Fruit fly (Drosophila melanogaster) whole organism, wandering third instar larva: Measurements from ENCODE around the gene Sfxn2.
A peak's percentile ranks its signal among the peaks of the same experiment; 100 is the strongest.

Source experiments
- Abd-B ChIP-seq: fragments of >200 bp; optimal IDR thresholded peaks from 2 replicates; lab custom pipeline; 2017; ENCODE audit warnings: missing biosample characterization, missing genetic modification characterization
- CG32264 ChIP-seq: fragments of 200-800 bp; sonication (Bioruptor generic); optimal IDR thresholded peaks from 2 replicates; lab custom pipeline; 2016; ENCODE audit warnings: missing biosample characterization, missing genetic modification characterization
- CG9705 ChIP-seq: fragments of 200-800 bp; sonication (Bioruptor generic); optimal IDR thresholded peaks from 2 replicates; lab custom pipeline; 2018; ENCODE audit warnings: missing biosample characterization, mild to moderate bottlenecking, missing genetic modification characterization
- CrebA ChIP-seq: fragments of 200-800 bp; sonication (Bioruptor generic); optimal IDR thresholded peaks from 2 replicates; lab custom pipeline; 2016; ENCODE audit warnings: missing biosample characterization, mild to moderate bottlenecking, missing genetic modification characterization, borderline replicate concordance
- Dfd ChIP-seq: fragments of >200 bp; optimal IDR thresholded peaks from 2 replicates; lab custom pipeline; 2017; ENCODE audit warnings: missing biosample characterization, missing genetic modification characterization
- Dif ChIP-seq: fragments of 200-275, 200-300 bp; sonication (Bioruptor generic); optimal IDR thresholded peaks from 2 replicates; lab custom pipeline; 2018; ENCODE audit warnings: missing biosample characterization, missing genetic modification characterization; ENCODE audit not compliant: partially characterized antibody
- GATAd ChIP-seq: sonication (Bioruptor generic); optimal IDR thresholded peaks from 2 replicates; lab custom pipeline; 2016; ENCODE audit warnings: missing biosample characterization, missing genetic modification characterization
- HLH106 ChIP-seq: fragments of 200-800 bp; optimal IDR thresholded peaks from 3 replicates; lab custom pipeline; 2019; ENCODE audit warnings: missing biosample characterization, mild to moderate bottlenecking, missing genetic modification characterization, moderate library complexity
- Hnf4 ChIP-seq: fragments of 200-800 bp; sonication (Bioruptor generic); optimal IDR thresholded peaks from 2 replicates; lab custom pipeline; 2016; ENCODE audit warnings: missing biosample characterization, mild to moderate bottlenecking, missing genetic modification characterization
- Hr78 ChIP-seq: fragments of >200 bp; optimal IDR thresholded peaks from 2 replicates; lab custom pipeline; 2017; ENCODE audit warnings: missing biosample characterization, missing genetic modification characterization
- Hr83 ChIP-seq: fragments of 200-300 bp; sonication (Bioruptor generic); optimal IDR thresholded peaks from 2 replicates; lab custom pipeline; 2016; ENCODE audit warnings: missing biosample characterization, mild to moderate bottlenecking, missing genetic modification characterization, moderate library complexity; ENCODE audit not compliant: poor library complexity, severe bottlenecking
- Jra ChIP-seq: sonication (Bioruptor generic); optimal IDR thresholded peaks from 2 replicates; lab custom pipeline; 2016; ENCODE audit warnings: missing biosample characterization, missing genetic modification characterization
- Mio ChIP-seq: sonication (Bioruptor generic); optimal IDR thresholded peaks from 2 replicates; lab custom pipeline; 2016; ENCODE audit warnings: missing biosample characterization, missing genetic modification characterization
- Myc ChIP-seq: fragments of >200 bp; optimal IDR thresholded peaks from 2 replicates; lab custom pipeline; 2017
- N ChIP-seq: fragments of >200 bp; optimal IDR thresholded peaks from 2 replicates; lab custom pipeline; 2018; ENCODE audit warnings: missing biosample characterization, missing external identifiers, missing genetic modification characterization
- OdsH ChIP-seq: fragments of 200-800 bp; sonication (Bioruptor generic); optimal IDR thresholded peaks from 2 replicates; lab custom pipeline; 2016; ENCODE audit warnings: missing biosample characterization, mild to moderate bottlenecking, missing genetic modification characterization
- Rel ChIP-seq, 2 experiments: fragments of 200-800 bp; sonication (Bioruptor generic) in 1 of 2; optimal IDR thresholded peaks; 2 replicates in 1 of 2; 3 replicates in 1 of 2; lab custom pipeline; 2016 to 2019; ENCODE audit warnings: mild to moderate bottlenecking in 2 of 2, missing biosample characterization in 2 of 2, missing genetic modification characterization in 2 of 2, moderate library complexity in 1 of 2
- Sp1 ChIP-seq: fragments of 200-800 bp; sonication (Bioruptor generic); optimal IDR thresholded peaks from 3 replicates; lab custom pipeline; 2019; ENCODE audit warnings: missing biosample characterization, mild to moderate bottlenecking, missing genetic modification characterization, moderate library complexity
- Vsx2 ChIP-seq: fragments of 200-300, 225-300 bp; sonication (Bioruptor generic); optimal IDR thresholded peaks from 2 replicates; lab custom pipeline; 2018; ENCODE audit warnings: missing biosample characterization, missing genetic modification characterization; ENCODE audit not compliant: partially characterized antibody
- br ChIP-seq: fragments of 200-800 bp; sonication (Bioruptor generic); optimal IDR thresholded peaks from 2 replicates; lab custom pipeline; 2016; ENCODE audit warnings: missing biosample characterization, missing genetic modification characterization
- brk ChIP-seq: fragments of 200-800 bp; sonication (Bioruptor generic); optimal IDR thresholded peaks from 2 replicates; lab custom pipeline; 2016; ENCODE audit warnings: missing biosample characterization, mild to moderate bottlenecking, missing genetic modification characterization
- dl ChIP-seq, 2 experiments: fragments of 175-275, 200-275 bp in 1 of 2; fragments of 200-275 bp in 1 of 2; sonication (Bioruptor generic); optimal IDR thresholded peaks; lab custom pipeline; 2018; ENCODE audit warnings: mild to moderate bottlenecking in 2 of 2, missing biosample characterization in 2 of 2, missing genetic modification characterization in 2 of 2, moderate library complexity in 2 of 2; ENCODE audit not compliant: partially characterized antibody in 2 of 2, insufficient read depth in 1 of 2
- dmrt93B ChIP-seq: fragments of 200-800 bp; sonication (Bioruptor generic); optimal IDR thresholded peaks from 2 replicates; lab custom pipeline; 2018; ENCODE audit warnings: missing biosample characterization, mild to moderate bottlenecking, missing genetic modification characterization
- dsf ChIP-seq: sonication (Bioruptor generic); optimal IDR thresholded peaks from 2 replicates; lab custom pipeline; 2016; ENCODE audit warnings: missing biosample characterization, missing genetic modification characterization, borderline replicate concordance
- ey ChIP-seq: fragments of 200-800 bp; sonication (Bioruptor generic); optimal IDR thresholded peaks from 2 replicates; lab custom pipeline; 2016; ENCODE audit warnings: missing biosample characterization, missing genetic modification characterization
- foxo ChIP-seq, 2 experiments: fragments of 200-800 bp; sonication (Bioruptor generic); optimal IDR thresholded peaks; 2 replicates in 1 of 2; 3 replicates in 1 of 2; lab custom pipeline; 2016 to 2017; ENCODE audit warnings: missing biosample characterization in 2 of 2, missing genetic modification characterization in 2 of 2
- fru ChIP-seq: fragments of 200-800 bp; sonication (Bioruptor generic); optimal IDR thresholded peaks from 3 replicates; lab custom pipeline; 2016; ENCODE audit warnings: missing biosample characterization, mild to moderate bottlenecking, missing genetic modification characterization
- h ChIP-seq: fragments of 200-800 bp; sonication (Bioruptor generic); optimal IDR thresholded peaks from 3 replicates; lab custom pipeline; 2016; ENCODE audit warnings: missing biosample characterization, mild to moderate bottlenecking, missing genetic modification characterization
- jim ChIP-seq: fragments of 175-275, 200-325 bp; sonication (Bioruptor generic); optimal IDR thresholded peaks from 2 replicates; lab custom pipeline; 2016; ENCODE audit warnings: missing biosample characterization, mild to moderate bottlenecking, missing genetic modification characterization
- lola ChIP-seq: fragments of >200 bp; optimal IDR thresholded peaks from 2 replicates; lab custom pipeline; 2017; ENCODE audit warnings: missing biosample characterization, missing genetic modification characterization
- pan ChIP-seq: fragments of >200 bp; optimal IDR thresholded peaks from 2 replicates; lab custom pipeline; 2017
- psq ChIP-seq: fragments of 200-800 bp; sonication (Bioruptor generic); optimal IDR thresholded peaks from 3 replicates; lab custom pipeline; 2017; ENCODE audit warnings: missing biosample characterization, mild to moderate bottlenecking, missing genetic modification characterization, moderate library complexity
- rgr ChIP-seq: fragments of 200-800 bp; sonication (Bioruptor generic); optimal IDR thresholded peaks from 3 replicates; lab custom pipeline; 2016; ENCODE audit warnings: missing biosample characterization, mild to moderate bottlenecking, missing genetic modification characterization
- sage ChIP-seq: fragments of 200-800 bp; sonication (Bioruptor generic); optimal IDR thresholded peaks from 2 replicates; lab custom pipeline; 2016; ENCODE audit warnings: missing biosample characterization, mild to moderate bottlenecking, missing genetic modification characterization
- sv ChIP-seq: fragments of 200-800 bp; sonication (Bioruptor generic); optimal IDR thresholded peaks from 3 replicates; lab custom pipeline; 2016; ENCODE audit warnings: missing biosample characterization, missing genetic modification characterization
- tai ChIP-seq: sonication (Bioruptor generic); optimal IDR thresholded peaks from 2 replicates; lab custom pipeline; 2016; ENCODE audit warnings: missing biosample characterization, missing genetic modification characterization
- usp ChIP-seq: fragments of >200 bp; optimal IDR thresholded peaks from 2 replicates; lab custom pipeline; 2017; ENCODE audit warnings: missing biosample characterization, missing genetic modification characterization
- woc ChIP-seq: sonication (Bioruptor generic); optimal IDR thresholded peaks from 2 replicates; lab custom pipeline; 2016; ENCODE audit warnings: missing biosample characterization, mild to moderate bottlenecking, missing genetic modification characterization

The Sfxn2 gene

DNA sequence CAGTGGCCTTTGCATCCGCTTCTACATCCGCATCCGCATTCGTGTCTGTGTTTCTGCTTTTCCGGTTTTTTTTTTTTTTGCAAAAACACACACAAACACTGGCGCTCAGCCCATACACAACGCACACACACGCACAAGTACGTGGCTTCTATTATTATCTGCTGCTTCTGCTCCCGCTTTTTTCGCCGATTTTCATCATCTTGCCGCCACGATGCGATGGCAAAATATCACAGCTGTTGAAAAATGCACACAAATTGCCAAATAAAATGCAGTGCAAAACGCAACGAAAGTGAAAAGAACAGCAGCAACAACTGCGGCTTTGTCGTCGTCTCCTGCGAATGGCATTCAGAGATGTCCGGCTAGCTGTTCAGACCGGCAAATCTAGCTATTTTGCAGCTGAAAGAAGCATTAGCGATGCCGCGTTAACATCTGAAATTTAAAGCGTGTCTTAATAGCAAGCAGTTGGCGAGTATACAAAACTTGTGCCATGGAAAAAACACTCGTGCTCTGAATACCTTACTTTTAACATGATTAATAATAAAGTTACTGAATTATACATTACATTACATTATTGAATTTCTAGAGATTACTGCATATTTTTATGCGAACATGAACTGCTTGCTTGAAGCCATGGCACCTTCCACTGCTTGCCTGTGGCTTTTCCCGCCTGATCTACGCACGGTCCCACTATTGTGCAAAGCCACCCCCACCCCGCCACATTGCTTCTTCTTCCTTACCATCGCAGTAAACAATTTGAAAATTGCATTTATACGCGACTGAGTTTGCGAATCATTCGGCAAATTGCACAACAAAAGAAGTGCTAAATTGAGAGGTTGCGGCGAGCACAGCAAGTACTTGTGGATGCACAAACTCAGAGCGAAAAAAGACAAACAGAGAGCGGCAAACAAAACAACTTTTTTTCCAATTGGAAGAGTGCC lies at the start of gene Sfxn2, which contains the start of gene Ugt316A1:
Sfxn2 (plus strand) TSS at position 694 of the 938 bp plus-strand sequence.
Ugt316A1 (minus strand) TSS at position 345 of the 938 bp plus-strand sequence.
- TF ChIP-seq brk = no peak
- TF ChIP-seq Hnf4 (GFP tag; lab: Kevin White, UChicago) = peak; percentile 28
- TF ChIP-seq GATAd (GFP tag; lab: Kevin White, UChicago) = no peak
- peak; percentile 2 for TF ChIP-seq dsf (GFP tag; lab: Kevin White, UChicago)
- peak; percentile 36 for TF ChIP-seq psq
- TF ChIP-seq sv = peak; percentile 60
- TF ChIP-seq foxo (GFP tag; optimal IDR thresholded peaks at IDR 0.05; lab: Kevin White, UChicago) = peak in 1 of 2 experiments; percentile 56
- no peak for TF ChIP-seq Mio
- TF ChIP-seq OdsH (GFP tag; lab: Kevin White, UChicago) = no peak
- peak; percentile 99 for TF ChIP-seq Myc (lab: Kevin White, UChicago)
- no peak for TF ChIP-seq Rel (GFP tag; optimal IDR thresholded peaks at IDR 0.05; lab: Kevin White, UChicago)
- TF ChIP-seq Rel (tag; optimal IDR thresholded peaks at IDR 0.05; lab: Kevin White, UChicago) = peak; percentile 41
- no peak for TF ChIP-seq sage (GFP tag; lab: Kevin White, UChicago)
- peak; percentile 67 for TF ChIP-seq tai (GFP tag; lab: Kevin White, UChicago)
- peak; percentile 31 for TF ChIP-seq ey (GFP tag; lab: Kevin White, UChicago)
- no peak for TF ChIP-seq br (GFP tag; lab: Kevin White, UChicago)
- TF ChIP-seq fru (GFP tag; lab: Kevin White, UChicago) = peak; percentile 50
- TF ChIP-seq Abd-B (GFP tag; lab: Kevin White, UChicago) = no peak
- no peak for TF ChIP-seq N
- TF ChIP-seq pan (lab: Kevin White, UChicago) = no peak
- no peak for TF ChIP-seq usp (GFP tag; lab: Kevin White, UChicago)
- TF ChIP-seq jim (GFP tag; lab: Kevin White, UChicago) = no peak
- no peak for TF ChIP-seq dmrt93B (GFP tag; lab: Kevin White, UChicago)
- peak; percentile 69 for TF ChIP-seq woc (GFP tag; lab: Kevin White, UChicago)
- peak; percentile 22 for TF ChIP-seq h
- TF ChIP-seq rgr (GFP tag; lab: Kevin White, UChicago) = no peak
- TF ChIP-seq CG32264 (GFP tag; lab: Kevin White, UChicago) = no peak
- TF ChIP-seq Dif (GFP tag; lab: Kevin White, UChicago) = peak; percentile 18
- TF ChIP-seq Sp1 (GFP tag; lab: Kevin White, UChicago) = peak; percentile 53
- TF ChIP-seq HLH106 = peak; percentile 44
- no peak for TF ChIP-seq Dfd (GFP tag; lab: Kevin White, UChicago)
- TF ChIP-seq lola (GFP tag; lab: Kevin White, UChicago) = no peak
- TF ChIP-seq CrebA (GFP tag; lab: Kevin White, UChicago) = no peak
- peak; percentile 39 for TF ChIP-seq Jra (GFP tag; lab: Kevin White, UChicago)
- TF ChIP-seq CG9705 = no peak
- TF ChIP-seq dl (GFP tag; optimal IDR thresholded peaks at IDR 0.05; lab: Kevin White, UChicago; ENCODE audit: insufficient read depth in 1 of 2, partially characterized antibody in 2 of 2) = no peak
- no peak for TF ChIP-seq Vsx2 (GFP tag; lab: Kevin White, UChicago)
- peak; percentile 26 for TF ChIP-seq Hr83 (GFP tag; lab: Kevin White, UChicago)
- no peak for TF ChIP-seq Hr78

DNA sequence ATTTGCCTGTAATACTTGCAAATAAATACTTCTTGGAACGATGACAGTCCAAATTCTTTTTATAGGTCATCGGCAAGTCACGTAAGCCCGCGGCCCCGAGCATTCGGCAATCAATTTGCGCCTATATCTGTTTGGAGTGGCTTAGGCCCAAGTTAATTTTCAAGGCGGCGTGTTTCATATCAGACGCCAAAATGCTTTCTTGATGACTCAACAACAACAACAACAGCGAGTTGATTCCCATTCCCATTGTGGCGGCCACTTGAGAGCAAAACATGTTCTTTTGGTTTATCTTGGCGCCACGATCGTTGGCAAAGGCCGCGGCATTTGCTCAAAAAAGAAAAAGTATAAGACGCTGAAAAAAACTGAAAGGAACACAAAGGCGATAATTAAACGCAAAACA lies 48.9 kb upstream of the Sfxn2 start:
- TF ChIP-seq jim (GFP tag; lab: Kevin White, UChicago) (no peak), Jra (GFP tag; lab: Kevin White, UChicago) (no peak), Vsx2 (GFP tag; lab: Kevin White, UChicago) (no peak)
